Worm (Caenorhabditis elegans) whole organism, L2 larva: ENCODE results near the gene Y79H2A.12.

ENCODE experiments used
- F13H6.1 ChIP-seq: sonication (generic microtip); optimal IDR thresholded peaks from 2 replicates; lab custom pipeline; 2016; ENCODE audit warnings: missing genetic modification characterization, missing compliant biosample characterization
- Y55F3AM.14 ChIP-seq: fragments of 200-800 bp; sonication (Bioruptor generic); optimal IDR thresholded peaks from 2 replicates; lab custom pipeline; 2018; ENCODE audit warnings: mild to moderate bottlenecking, missing genetic modification characterization, missing compliant biosample characterization
- alr-1 ChIP-seq: fragments of 150-350 bp; optimal IDR thresholded peaks from 2 replicates; lab custom pipeline; 2014; ENCODE audit warnings: missing biosample characterization, missing genetic modification characterization
- aly-2 ChIP-seq: fragments of 150-350 bp; optimal IDR thresholded peaks from 2 replicates; lab custom pipeline; 2014; ENCODE audit warnings: missing biosample characterization, missing genetic modification characterization
- ama-1 ChIP-seq: fragments of 150-350 bp; optimal IDR thresholded peaks from 2 replicates; lab custom pipeline; 2018; ENCODE audit warnings: inconsistent platforms
- crh-2 ChIP-seq: sonication (generic microtip); optimal IDR thresholded peaks from 2 replicates; lab custom pipeline; 2017; ENCODE audit warnings: missing biosample characterization, missing genetic modification characterization
- dmd-4 ChIP-seq: sonication (generic microtip); optimal IDR thresholded peaks from 2 replicates; lab custom pipeline; 2017; ENCODE audit warnings: missing biosample characterization, missing genetic modification characterization
- egl-27 ChIP-seq: sonication (generic microtip); optimal IDR thresholded peaks from 3 replicates; lab custom pipeline; 2017; ENCODE audit warnings: missing biosample characterization, missing genetic modification reagents, missing genetic modification characterization
- elt-1 ChIP-seq: fragments of 150-350 bp; optimal IDR thresholded peaks from 2 replicates; lab custom pipeline; 2014; ENCODE audit warnings: missing biosample characterization, missing genetic modification characterization
- elt-3 ChIP-seq: sonication (generic microtip); optimal IDR thresholded peaks from 2 replicates; lab custom pipeline; 2017; ENCODE audit warnings: missing biosample characterization, missing genetic modification characterization
- gmeb-1 ChIP-seq: fragments of 150-350 bp; optimal IDR thresholded peaks from 2 replicates; lab custom pipeline; 2014; ENCODE audit warnings: missing biosample characterization, missing genetic modification characterization
- lin-11 ChIP-seq: fragments of 150-350 bp; sonication (generic microtip); optimal IDR thresholded peaks from 2 replicates; lab custom pipeline; 2014; ENCODE audit warnings: missing biosample characterization, missing genetic modification characterization, inconsistent platforms, mixed read lengths
- lin-13 ChIP-seq: fragments of 150-350 bp; optimal IDR thresholded peaks from 2 replicates; lab custom pipeline; 2014; ENCODE audit warnings: missing biosample characterization, missing genetic modification reagents, missing genetic modification characterization
- lin-39 ChIP-seq: fragments of 150-350 bp; optimal IDR thresholded peaks from 2 replicates; lab custom pipeline; 2014; ENCODE audit warnings: missing biosample characterization, missing genetic modification reagents, missing genetic modification characterization
- lsy-2 ChIP-seq, 2 experiments: fragments of 150-350 bp in 1 of 2; sonication (generic microtip) in 1 of 2; optimal IDR thresholded peaks; 2 replicates each; lab custom pipeline; 2014 to 2017; ENCODE audit warnings: missing biosample characterization in 2 of 2, missing genetic modification characterization in 2 of 2
- mab-5 ChIP-seq: fragments of 150-350 bp; optimal IDR thresholded peaks from 2 replicates; lab custom pipeline; 2014; ENCODE audit warnings: missing biosample characterization, missing genetic modification characterization
- mbf-1 ChIP-seq: sonication (generic microtip); optimal IDR thresholded peaks from 2 replicates; lab custom pipeline; 2017; ENCODE audit warnings: missing biosample characterization, missing genetic modification characterization
- mdl-1 ChIP-seq, 2 experiments: fragments of 150-350 bp in 1 of 2; sonication (generic microtip) in 1 of 2; optimal IDR thresholded peaks; 2 replicates each; lab custom pipeline; 2017; ENCODE audit warnings: missing biosample characterization in 2 of 2, missing genetic modification characterization in 2 of 2
- nhr-12 ChIP-seq: fragments of 150-350 bp; optimal IDR thresholded peaks from 2 replicates; lab custom pipeline; 2014; ENCODE audit warnings: missing biosample characterization, missing genetic modification characterization
- nhr-129 ChIP-seq: fragments of 150-350 bp; optimal IDR thresholded peaks from 2 replicates; lab custom pipeline; 2014; ENCODE audit warnings: missing biosample characterization, missing genetic modification characterization
- nhr-21 ChIP-seq: fragments of 150-350 bp; optimal IDR thresholded peaks from 2 replicates; lab custom pipeline; 2014; ENCODE audit warnings: missing biosample characterization, missing genetic modification characterization
- nhr-23 ChIP-seq: fragments of 150-350 bp; optimal IDR thresholded peaks from 2 replicates; lab custom pipeline; 2014; ENCODE audit warnings: missing biosample characterization, missing genetic modification reagents, missing genetic modification characterization
- nhr-237 ChIP-seq: fragments of 150-350 bp; optimal IDR thresholded peaks from 2 replicates; lab custom pipeline; 2014; ENCODE audit warnings: missing biosample characterization, missing genetic modification characterization
- nhr-6 ChIP-seq: fragments of 150-350 bp; optimal IDR thresholded peaks from 2 replicates; lab custom pipeline; 2014; ENCODE audit warnings: missing biosample characterization, missing genetic modification characterization
- nhr-77 ChIP-seq: fragments of 150-350 bp; optimal IDR thresholded peaks from 2 replicates; lab custom pipeline; 2014; ENCODE audit warnings: missing biosample characterization, missing genetic modification characterization
- peb-1 ChIP-seq: fragments of 150-350 bp; optimal IDR thresholded peaks from 2 replicates; lab custom pipeline; 2014; ENCODE audit warnings: missing biosample characterization, missing genetic modification characterization
- sem-4 ChIP-seq: fragments of 150-350 bp; optimal IDR thresholded peaks from 2 replicates; lab custom pipeline; 2014; ENCODE audit warnings: missing biosample characterization, missing genetic modification reagents, missing genetic modification characterization
- skn-1 ChIP-seq: sonication (generic microtip); optimal IDR thresholded peaks from 2 replicates; lab custom pipeline; 2017; ENCODE audit warnings: missing biosample characterization, missing genetic modification characterization
- sma-3 ChIP-seq: sonication (generic microtip); optimal IDR thresholded peaks from 2 replicates; lab custom pipeline; 2016; ENCODE audit warnings: missing genetic modification reagents, missing genetic modification characterization, missing compliant biosample characterization
- sma-9 ChIP-seq, 2 experiments: fragments of 150-350 bp in 1 of 2; sonication (generic microtip) in 1 of 2; optimal IDR thresholded peaks; 2 replicates each; lab custom pipeline; 2014 to 2016; ENCODE audit warnings: missing genetic modification characterization in 2 of 2, mild to moderate bottlenecking in 1 of 2, missing biosample characterization in 1 of 2, missing compliant biosample characterization in 1 of 2, missing genetic modification reagents in 1 of 2, moderate library complexity in 1 of 2
- snpc-4 ChIP-seq: fragments of 150-350 bp; optimal IDR thresholded peaks from 2 replicates; lab custom pipeline; 2014; ENCODE audit warnings: missing biosample characterization, missing genetic modification characterization
- unc-39 ChIP-seq: fragments of 150-350 bp; optimal IDR thresholded peaks from 2 replicates; lab custom pipeline; 2014; ENCODE audit warnings: missing biosample characterization, missing genetic modification characterization
- unc-55 ChIP-seq: fragments of 150-350 bp; sonication (generic microtip); optimal IDR thresholded peaks from 3 replicates; lab custom pipeline; 2014; ENCODE audit warnings: missing biosample characterization, missing genetic modification reagents, missing genetic modification characterization
- unc-62 ChIP-seq: fragments of 150-350 bp; optimal IDR thresholded peaks from 2 replicates; lab custom pipeline; 2014; ENCODE audit warnings: missing biosample characterization, missing genetic modification reagents, missing genetic modification characterization
- zag-1 ChIP-seq: fragments of 150-350 bp; optimal IDR thresholded peaks from 2 replicates; lab custom pipeline; 2014; ENCODE audit warnings: missing biosample characterization, missing genetic modification characterization
- ztf-1 ChIP-seq: fragments of 200-800 bp; sonication (Bioruptor generic); conservative IDR thresholded peaks from 2 replicates; pipeline ENCODE4 v1.3.6; 2022; ENCODE audit warnings: missing genetic modification characterization, missing compliant biosample characterization
- ztf-4 ChIP-seq: fragments of 150-350 bp; optimal IDR thresholded peaks from 2 replicates; lab custom pipeline; 2014; ENCODE audit warnings: missing biosample characterization, missing genetic modification characterization

Y79H2A.12 gene

DNA sequence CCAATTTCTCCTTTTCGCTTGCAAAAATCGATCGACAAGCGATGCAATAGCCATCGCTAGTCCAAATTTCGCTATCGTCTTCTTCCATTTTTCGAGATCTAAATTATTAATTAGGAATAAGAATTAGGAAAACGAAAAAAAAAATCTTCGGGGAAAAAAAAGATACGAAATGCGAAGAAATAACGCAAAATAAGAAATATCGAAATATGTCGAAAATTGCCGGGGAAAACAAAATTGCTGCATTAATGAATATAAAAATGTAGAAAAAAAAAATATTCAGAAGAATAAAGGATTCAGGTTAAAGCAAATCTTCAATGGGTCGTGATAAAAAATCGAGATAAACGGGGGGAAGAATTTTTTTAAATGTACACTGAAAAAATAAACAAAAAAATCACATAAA, 23.5 kb upstream of the Y79H2A.12 start, which contains the start of gene Y79H2A.3:
Gene Y79H2A.3, minus strand, starts transcription at position 101 of the 400 bp plus-strand sequence.
- TF ChIP-seq lin-11 (tag; lab: Kevin White, UChicago) (no peak), dmd-4 (no peak), sma-3 (GFP tag; lab: Kevin White, UChicago) (no peak), mab-5 (tag; lab: Kevin White, UChicago) (no peak)

DNA sequence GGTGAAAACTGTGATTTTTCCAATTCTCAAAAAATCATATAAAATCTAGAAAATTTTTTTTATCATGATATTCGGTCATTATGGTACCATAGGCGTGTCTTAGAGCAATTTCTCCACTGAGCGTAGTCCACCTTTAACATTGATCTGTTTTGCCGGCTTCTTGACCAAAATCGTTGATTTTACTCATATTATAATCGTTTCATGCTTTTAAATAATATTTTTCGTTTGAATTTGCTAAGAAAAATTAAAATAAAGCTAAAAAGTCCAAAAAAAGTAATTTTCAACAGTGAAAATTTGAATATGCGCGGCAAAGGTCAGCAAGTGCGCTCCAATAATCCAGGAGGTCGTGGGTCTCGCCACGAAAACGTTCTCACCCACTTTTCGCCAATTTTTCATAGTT, 12.3 kb upstream of the Y79H2A.12 start, which contains the start of gene Y79H2A.4:
Gene Y79H2A.4, plus strand, starts transcription at position 301 of the 400 bp plus-strand sequence.
- TF ChIP-seq skn-1: no peak
- TF ChIP-seq sma-3 (GFP tag; lab: Kevin White, UChicago): no peak
- TF ChIP-seq lsy-2 (tag; optimal IDR thresholded peaks at IDR 0.05; lab: Kevin White, UChicago): no peak
- TF ChIP-seq ama-1: no peak
- TF ChIP-seq snpc-4 (tag; lab: Kevin White, UChicago): no peak
- no peak for TF ChIP-seq nhr-21 (tag; lab: Kevin White, UChicago)
- no peak for TF ChIP-seq elt-3 (tag; lab: Kevin White, UChicago)
- no peak for TF ChIP-seq lin-39 (tag; lab: Kevin White, UChicago)
- TF ChIP-seq mdl-1 (tag; optimal IDR thresholded peaks at IDR 0.05; lab: Kevin White, UChicago): no peak
- no peak for TF ChIP-seq sma-9 (GFP tag; optimal IDR thresholded peaks at IDR 0.05; lab: Kevin White, UChicago)
- no peak for TF ChIP-seq sma-9 (tag; optimal IDR thresholded peaks at IDR 0.05; lab: Kevin White, UChicago)
- no peak for TF ChIP-seq aly-2 (tag; lab: Kevin White, UChicago)
- no peak for TF ChIP-seq nhr-77 (tag; lab: Kevin White, UChicago)
- no peak for TF ChIP-seq sem-4
- no peak for TF ChIP-seq unc-55
- no peak for TF ChIP-seq crh-2 (tag; lab: Kevin White, UChicago)

ce11 chrIII:12037217-12037616, 8.5 kb upstream of the Y79H2A.12 start:
- TF ChIP-seq sma-3 (GFP tag; lab: Kevin White, UChicago) (no peak), alr-1 (no peak), ztf-1 (GFP tag; lab: Robert Waterston, UW) (no peak), mdl-1 (tag; optimal IDR thresholded peaks at IDR 0.05; lab: Kevin White, UChicago) (no peak), dmd-4 (no peak), skn-1 (no peak), lin-13 (GFP tag; lab: Kevin White, UChicago) (no peak), unc-55 (no peak), unc-39 (no peak), aly-2 (tag; lab: Kevin White, UChicago) (no peak), nhr-21 (tag; lab: Kevin White, UChicago) (no peak), elt-1 (tag; lab: Kevin White, UChicago) (no peak), mbf-1 (tag; lab: Kevin White, UChicago) (no peak), nhr-77 (tag; lab: Kevin White, UChicago) (no peak), sma-9 (GFP tag; optimal IDR thresholded peaks at IDR 0.05; lab: Kevin White, UChicago) (no peak), sma-9 (tag; optimal IDR thresholded peaks at IDR 0.05; lab: Kevin White, UChicago) (no peak), zag-1 (tag; lab: Kevin White, UChicago) (no peak), lin-11 (tag; lab: Kevin White, UChicago) (no peak), nhr-12 (tag; lab: Kevin White, UChicago) (no peak), peb-1 (tag; lab: Kevin White, UChicago) (no peak)

- TF ChIP-seq nhr-77 (tag; lab: Kevin White, UChicago) (no peak), F13H6.1 (no peak), gmeb-1 (tag; lab: Kevin White, UChicago) (no peak), nhr-23 (tag; lab: Kevin White, UChicago) (no peak), Y55F3AM.14 (GFP tag; lab: Kevin White, UChicago) (no peak), ama-1 (no peak), dmd-4 (no peak)
Measured at ce11 chrIII:12034311-12034710, 5.6 kb upstream of the Y79H2A.12 start.

- TF ChIP-seq nhr-77 (tag; lab: Kevin White, UChicago) (no peak), crh-2 (tag; lab: Kevin White, UChicago) (no peak), elt-1 (tag; lab: Kevin White, UChicago) (no peak), mab-5 (tag; lab: Kevin White, UChicago) (no peak), mbf-1 (tag; lab: Kevin White, UChicago) (no peak)
- TF ChIP-seq, all 48 proteins: peak for 0
Measured at ce11 chrIII:12033259-12033658, 4.6 kb upstream of the Y79H2A.12 start.

DNA sequence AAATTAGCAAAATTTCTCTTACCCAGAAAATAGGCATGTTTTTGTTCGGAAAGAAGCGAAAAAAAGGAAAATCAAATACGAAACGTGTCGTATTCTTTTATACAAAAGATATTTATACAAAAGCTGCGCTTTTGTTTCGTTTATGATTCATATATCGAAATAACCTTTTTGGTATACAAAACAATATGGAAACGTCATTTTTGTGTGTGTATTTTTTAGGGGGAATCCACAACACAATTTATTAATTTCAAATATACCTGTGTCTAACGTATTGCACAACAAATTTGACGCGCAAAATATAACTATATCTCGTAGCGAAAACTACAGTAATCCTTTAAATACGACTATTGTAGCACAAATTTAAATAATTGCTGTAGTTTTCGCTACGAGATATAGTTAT, 2.0 kb upstream of the Y79H2A.12 start, which contains the start of gene Y79H2A.2:
Gene Y79H2A.2, minus strand, starts transcription at position 101 of the 400 bp plus-strand sequence.
- no peak for TF ChIP-seq nhr-6 (tag; lab: Kevin White, UChicago)
- TF ChIP-seq egl-27: no peak
- no peak for TF ChIP-seq gmeb-1 (tag; lab: Kevin White, UChicago)
- no peak for TF ChIP-seq ztf-4 (tag; lab: Kevin White, UChicago)
- TF ChIP-seq peb-1 (tag; lab: Kevin White, UChicago): no peak
- TF ChIP-seq mab-5 (tag; lab: Kevin White, UChicago): no peak
- TF ChIP-seq nhr-237 (tag; lab: Kevin White, UChicago): no peak
- no peak for TF ChIP-seq nhr-129 (tag; lab: Kevin White, UChicago)
- no peak for TF ChIP-seq unc-62 (GFP tag; lab: Kevin White, UChicago)
